Worm (Caenorhabditis elegans) whole organism, L3 larva: Measurements from ENCODE around the gene spe-26.

ENCODE experiments used
- ama-1 ChIP-seq: fragments of 150-350 bp; optimal IDR thresholded peaks from 2 replicates; lab custom pipeline; 2018
- ceh-28 ChIP-seq: fragments of 150-350 bp; optimal IDR thresholded peaks from 2 replicates; lab custom pipeline; 2014; ENCODE audit warnings: missing biosample characterization, missing genetic modification reagents, missing genetic modification characterization
- skn-1 ChIP-seq: fragments of 150-350 bp; optimal IDR thresholded peaks from 2 replicates; lab custom pipeline; 2014; ENCODE audit warnings: missing biosample characterization, missing genetic modification characterization

DNA sequence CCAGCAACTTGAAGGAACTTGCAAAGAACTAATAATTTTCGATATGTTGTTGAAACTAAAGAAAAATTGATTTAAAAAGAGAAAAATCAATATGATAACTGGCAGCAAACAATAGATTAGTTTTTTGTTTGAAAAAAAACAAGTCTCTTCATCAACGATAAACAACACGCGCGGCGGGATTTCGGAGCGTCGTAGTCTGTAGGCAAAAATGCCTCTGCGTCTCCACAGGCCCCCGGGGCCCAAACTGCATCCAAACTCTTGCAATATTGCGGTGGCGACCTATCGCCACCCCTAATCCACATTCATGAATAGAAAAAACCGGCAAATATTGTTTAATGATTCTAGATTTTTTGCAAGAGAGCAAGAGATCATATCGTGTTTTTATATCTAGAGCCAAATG, 33.4 kb upstream of the spe-26 start:
- no peak for TF ChIP-seq ama-1 (lab: Kevin White, UChicago)
- TF ChIP-seq skn-1 (tag; lab: Kevin White, UChicago) = no peak
- TF ChIP-seq ceh-28 (tag; lab: Kevin White, UChicago) = no peak
